Fruit fly (Drosophila melanogaster) whole organism, prepupa: ENCODE data around the gene inaF-A.

Experiments used
- CG1621 ChIP-seq: fragments of 200-800 bp; sonication (Bioruptor generic); optimal IDR thresholded peaks from 3 replicates; lab custom pipeline; 2018; ENCODE audit warnings: missing biosample characterization, mild to moderate bottlenecking, missing genetic modification characterization
- Eip75B ChIP-seq: fragments of 200-800 bp; sonication (Bioruptor generic); optimal IDR thresholded peaks from 3 replicates; lab custom pipeline; 2016; ENCODE audit warnings: missing biosample characterization, missing genetic modification characterization
- Eip78C ChIP-seq: fragments of 200-800 bp; sonication (Bioruptor generic); peaks from one replicate; lab custom pipeline; 2016; ENCODE audit warnings: missing biosample characterization, missing genetic modification characterization
- Eip93F ChIP-seq: fragments of 200-800 bp; sonication (Bioruptor generic); optimal IDR thresholded peaks from 2 replicates; lab custom pipeline; 2016; ENCODE audit warnings: missing biosample characterization, mild to moderate bottlenecking, missing genetic modification characterization
- Ets96B ChIP-seq: fragments of 200-800 bp; optimal IDR thresholded peaks from 2 replicates; lab custom pipeline; 2019; ENCODE audit warnings: missing biosample characterization, mild to moderate bottlenecking, missing genetic modification characterization, moderate library complexity
- Hr4 ChIP-seq: fragments of 200-800 bp; sonication (Bioruptor generic); optimal IDR thresholded peaks from 3 replicates; lab custom pipeline; 2016; ENCODE audit warnings: missing biosample characterization, missing genetic modification characterization
- Lpt ChIP-seq: fragments of 200-800 bp; sonication (Bioruptor generic); optimal IDR thresholded peaks from 3 replicates; lab custom pipeline; 2016; ENCODE audit warnings: missing biosample characterization, missing genetic modification characterization
- Sox14 ChIP-seq: fragments of 200-800 bp; sonication (Bioruptor generic); optimal IDR thresholded peaks from 3 replicates; lab custom pipeline; 2016; ENCODE audit warnings: missing biosample characterization, missing genetic modification characterization
- cyc ChIP-seq: fragments of 200-800 bp; sonication (Bioruptor generic); optimal IDR thresholded peaks from 3 replicates; lab custom pipeline; 2016; ENCODE audit warnings: missing biosample characterization, missing genetic modification characterization
- dac ChIP-seq: fragments of 200-800 bp; sonication (Bioruptor generic); optimal IDR thresholded peaks from 2 replicates; lab custom pipeline; 2017; ENCODE audit warnings: missing biosample characterization, mild to moderate bottlenecking, missing genetic modification characterization
- eg ChIP-seq: fragments of 200-800 bp; sonication (Bioruptor generic); IDR thresholded peaks from 3 replicates; pipeline ENCODE4 v1.3.6; 2022; ENCODE audit warnings: missing biosample characterization, missing genetic modification characterization
- salr ChIP-seq, 2 experiments: fragments of 200-800 bp; sonication (Bioruptor generic); optimal IDR thresholded peaks; 3 replicates each; lab custom pipeline; 2016 to 2018; ENCODE audit warnings: missing biosample characterization in 2 of 2, missing genetic modification characterization in 2 of 2, mild to moderate bottlenecking in 1 of 2
- svp ChIP-seq: fragments of 200-800 bp; sonication (Bioruptor generic); peaks from one replicate; lab custom pipeline; 2016; ENCODE audit warnings: missing biosample characterization, missing genetic modification characterization

dm6 chrX:11709799-11710720 lies 23.6 kb downstream of the inaF-A start, which contains the start of gene FucT6:
- TF ChIP-seq eg (peak; percentile 76; the same call in 2 of the 3 replicates), Eip93F (GFP tag; lab: Kevin White, UChicago) (peak; percentile 19), cyc (GFP tag; lab: Kevin White, UChicago) (no peak), Eip75B (GFP tag; lab: Kevin White, UChicago) (no peak), Hr4 (GFP tag; lab: Kevin White, UChicago) (no peak), CG1621 (tag; lab: Kevin White, UChicago) (peak; percentile 0), salr (GFP tag; optimal IDR thresholded peaks at IDR 0.05; lab: Kevin White, UChicago) (no peak), Ets96B (tag; lab: Kevin White, UChicago) (peak; percentile 16), dac (GFP tag; lab: Kevin White, UChicago) (no peak), Lpt (GFP tag; lab: Kevin White, UChicago) (no peak), Sox14 (GFP tag; lab: Kevin White, UChicago) (no peak), Eip78C (GFP tag; lab: Kevin White, UChicago) (peak; percentile 77), svp (GFP tag; lab: Kevin White, UChicago) (peak; percentile 61)
